Worm (Caenorhabditis elegans) whole organism, L2 larva: Measurements from ENCODE around the gene jmjd-3.2.
A peak's percentile ranks its signal among the peaks of the same experiment; 100 is the strongest.

ENCODE experiments used
- F13H6.1 ChIP-seq: sonication (generic microtip); optimal IDR thresholded peaks from 2 replicates; lab custom pipeline; 2016; ENCODE audit warnings: missing genetic modification characterization, missing compliant biosample characterization
- R02D3.7 ChIP-seq: fragments of 150-350 bp; optimal IDR thresholded peaks from 2 replicates; lab custom pipeline; 2014; ENCODE audit warnings: missing biosample characterization, missing genetic modification characterization
- Y55F3AM.14 ChIP-seq: fragments of 200-800 bp; sonication (Bioruptor generic); optimal IDR thresholded peaks from 2 replicates; lab custom pipeline; 2018; ENCODE audit warnings: mild to moderate bottlenecking, missing genetic modification characterization, missing compliant biosample characterization
- ZK546.5 ChIP-seq: sonication (generic microtip); optimal IDR thresholded peaks from 2 replicates; lab custom pipeline; 2017; ENCODE audit warnings: missing biosample characterization, missing genetic modification characterization
- ama-1 ChIP-seq: fragments of 150-350 bp; optimal IDR thresholded peaks from 2 replicates; lab custom pipeline; 2018; ENCODE audit warnings: inconsistent platforms
- blmp-1 ChIP-seq: sonication (generic microtip); optimal IDR thresholded peaks from 2 replicates; lab custom pipeline; 2017; ENCODE audit warnings: missing genetic modification characterization, mild to moderate bottlenecking, missing compliant biosample characterization, antibody characterized with exemption, moderate library complexity; ENCODE audit not compliant: insufficient read depth
- ceh-82 ChIP-seq: fragments of 150-350 bp; optimal IDR thresholded peaks from 2 replicates; lab custom pipeline; 2014; ENCODE audit warnings: missing biosample characterization, missing genetic modification characterization
- crh-2 ChIP-seq: sonication (generic microtip); optimal IDR thresholded peaks from 2 replicates; lab custom pipeline; 2017; ENCODE audit warnings: missing biosample characterization, missing genetic modification characterization
- dmd-4 ChIP-seq: sonication (generic microtip); optimal IDR thresholded peaks from 2 replicates; lab custom pipeline; 2017; ENCODE audit warnings: missing biosample characterization, missing genetic modification characterization
- egl-27 ChIP-seq: sonication (generic microtip); optimal IDR thresholded peaks from 3 replicates; lab custom pipeline; 2017; ENCODE audit warnings: missing biosample characterization, missing genetic modification reagents, missing genetic modification characterization
- elt-1 ChIP-seq: fragments of 150-350 bp; optimal IDR thresholded peaks from 2 replicates; lab custom pipeline; 2014; ENCODE audit warnings: missing biosample characterization, missing genetic modification characterization
- elt-3 ChIP-seq: sonication (generic microtip); optimal IDR thresholded peaks from 2 replicates; lab custom pipeline; 2017; ENCODE audit warnings: missing biosample characterization, missing genetic modification characterization
- gmeb-1 ChIP-seq: fragments of 150-350 bp; optimal IDR thresholded peaks from 2 replicates; lab custom pipeline; 2014; ENCODE audit warnings: missing biosample characterization, missing genetic modification characterization
- lin-11 ChIP-seq: fragments of 150-350 bp; sonication (generic microtip); optimal IDR thresholded peaks from 2 replicates; lab custom pipeline; 2014; ENCODE audit warnings: missing biosample characterization, missing genetic modification characterization, inconsistent platforms, mixed read lengths
- lin-13 ChIP-seq: fragments of 150-350 bp; optimal IDR thresholded peaks from 2 replicates; lab custom pipeline; 2014; ENCODE audit warnings: missing biosample characterization, missing genetic modification reagents, missing genetic modification characterization
- lin-39 ChIP-seq: fragments of 150-350 bp; optimal IDR thresholded peaks from 2 replicates; lab custom pipeline; 2014; ENCODE audit warnings: missing biosample characterization, missing genetic modification reagents, missing genetic modification characterization
- lsy-2 ChIP-seq, 2 experiments: fragments of 150-350 bp in 1 of 2; sonication (generic microtip) in 1 of 2; optimal IDR thresholded peaks; 2 replicates each; lab custom pipeline; 2014 to 2017; ENCODE audit warnings: missing biosample characterization in 2 of 2, missing genetic modification characterization in 2 of 2
- mbf-1 ChIP-seq: sonication (generic microtip); optimal IDR thresholded peaks from 2 replicates; lab custom pipeline; 2017; ENCODE audit warnings: missing biosample characterization, missing genetic modification characterization
- mdl-1 ChIP-seq, 2 experiments: fragments of 150-350 bp in 1 of 2; sonication (generic microtip) in 1 of 2; optimal IDR thresholded peaks; 2 replicates each; lab custom pipeline; 2017; ENCODE audit warnings: missing biosample characterization in 2 of 2, missing genetic modification characterization in 2 of 2
- nhr-10 ChIP-seq: sonication (generic microtip); optimal IDR thresholded peaks from 2 replicates; lab custom pipeline; 2017; ENCODE audit warnings: missing biosample characterization, missing genetic modification characterization
- nhr-11 ChIP-seq: fragments of 150-350 bp; optimal IDR thresholded peaks from 2 replicates; lab custom pipeline; 2014; ENCODE audit warnings: missing biosample characterization, missing genetic modification characterization
- nhr-129 ChIP-seq: fragments of 150-350 bp; optimal IDR thresholded peaks from 2 replicates; lab custom pipeline; 2014; ENCODE audit warnings: missing biosample characterization, missing genetic modification characterization
- nhr-21 ChIP-seq: fragments of 150-350 bp; optimal IDR thresholded peaks from 2 replicates; lab custom pipeline; 2014; ENCODE audit warnings: missing biosample characterization, missing genetic modification characterization
- nhr-237 ChIP-seq: fragments of 150-350 bp; optimal IDR thresholded peaks from 2 replicates; lab custom pipeline; 2014; ENCODE audit warnings: missing biosample characterization, missing genetic modification characterization
- nhr-25 ChIP-seq: fragments of 150-350 bp; sonication (generic microtip); optimal IDR thresholded peaks from 3 replicates; lab custom pipeline; 2014; ENCODE audit warnings: missing biosample characterization, missing genetic modification characterization
- nhr-77 ChIP-seq: fragments of 150-350 bp; optimal IDR thresholded peaks from 2 replicates; lab custom pipeline; 2014; ENCODE audit warnings: missing biosample characterization, missing genetic modification characterization
- peb-1 ChIP-seq: fragments of 150-350 bp; optimal IDR thresholded peaks from 2 replicates; lab custom pipeline; 2014; ENCODE audit warnings: missing biosample characterization, missing genetic modification characterization
- sem-4 ChIP-seq: fragments of 150-350 bp; optimal IDR thresholded peaks from 2 replicates; lab custom pipeline; 2014; ENCODE audit warnings: missing biosample characterization, missing genetic modification reagents, missing genetic modification characterization
- skn-1 ChIP-seq: sonication (generic microtip); optimal IDR thresholded peaks from 2 replicates; lab custom pipeline; 2017; ENCODE audit warnings: missing biosample characterization, missing genetic modification characterization
- sma-9 ChIP-seq, 2 experiments: fragments of 150-350 bp in 1 of 2; sonication (generic microtip) in 1 of 2; optimal IDR thresholded peaks; 2 replicates each; lab custom pipeline; 2014 to 2016; ENCODE audit warnings: missing genetic modification characterization in 2 of 2, mild to moderate bottlenecking in 1 of 2, missing biosample characterization in 1 of 2, missing compliant biosample characterization in 1 of 2, missing genetic modification reagents in 1 of 2, moderate library complexity in 1 of 2
- snpc-4 ChIP-seq: fragments of 150-350 bp; optimal IDR thresholded peaks from 2 replicates; lab custom pipeline; 2014; ENCODE audit warnings: missing biosample characterization, missing genetic modification characterization
- unc-39 ChIP-seq: fragments of 150-350 bp; optimal IDR thresholded peaks from 2 replicates; lab custom pipeline; 2014; ENCODE audit warnings: missing biosample characterization, missing genetic modification characterization
- unc-55 ChIP-seq: fragments of 150-350 bp; sonication (generic microtip); optimal IDR thresholded peaks from 3 replicates; lab custom pipeline; 2014; ENCODE audit warnings: missing biosample characterization, missing genetic modification reagents, missing genetic modification characterization
- unc-62 ChIP-seq: fragments of 150-350 bp; optimal IDR thresholded peaks from 2 replicates; lab custom pipeline; 2014; ENCODE audit warnings: missing biosample characterization, missing genetic modification reagents, missing genetic modification characterization
- zag-1 ChIP-seq: fragments of 150-350 bp; optimal IDR thresholded peaks from 2 replicates; lab custom pipeline; 2014; ENCODE audit warnings: missing biosample characterization, missing genetic modification characterization
- ztf-1 ChIP-seq: fragments of 200-800 bp; sonication (Bioruptor generic); conservative IDR thresholded peaks from 2 replicates; pipeline ENCODE4 v1.3.6; 2022; ENCODE audit warnings: missing genetic modification characterization, missing compliant biosample characterization
- ztf-11 ChIP-seq: sonication (generic microtip); optimal IDR thresholded peaks from 2 replicates; lab custom pipeline; 2017; ENCODE audit warnings: missing biosample characterization, missing genetic modification characterization

Gene jmjd-3.2

ce11 chrX:14465593-14465992 lies 17.6 kb downstream of the jmjd-3.2 start, which contains the start of gene M163.22:
Gene M163.22 (plus strand): TSS chrX:14465893.
- TF ChIP-seq nhr-25 (tag; lab: Kevin White, UChicago) (no peak), mbf-1 (tag; lab: Kevin White, UChicago) (no peak), lin-13 (no peak), lsy-2 (tag; optimal IDR thresholded peaks at IDR 0.05; lab: Kevin White, UChicago) (no peak), ztf-11 (tag; lab: Kevin White, UChicago) (no peak), nhr-11 (tag; lab: Kevin White, UChicago) (no peak), nhr-10 (tag; lab: Kevin White, UChicago) (no peak), ama-1 (lab: Kevin White, UChicago) (no peak), sem-4 (no peak), elt-3 (tag; lab: Kevin White, UChicago) (no peak), skn-1 (no peak), F13H6.1 (tag; lab: Kevin White, UChicago) (no peak)

ce11 chrX:14466532-14466931 lies 18.5 kb downstream of the jmjd-3.2 start, which contains the start of gene M163.21:
Gene M163.21 (plus strand): TSS chrX:14466832.
- TF ChIP-seq ceh-82 (tag; lab: Kevin White, UChicago) = no peak

ce11 chrX:14469284-14469683 lies 21.3 kb downstream of the jmjd-3.2 start, which contains the start of gene M163.9:
Gene M163.9 (plus strand): TSS chrX:14469584.
- no peak for TF ChIP-seq sem-4
- no peak for TF ChIP-seq nhr-77 (tag; lab: Kevin White, UChicago)
- no peak for TF ChIP-seq mbf-1 (tag; lab: Kevin White, UChicago)
- no peak for TF ChIP-seq nhr-21

- TF ChIP-seq ztf-11 (tag; lab: Kevin White, UChicago) (no peak), nhr-237 (tag; lab: Kevin White, UChicago) (no peak), nhr-129 (no peak), nhr-77 (tag; lab: Kevin White, UChicago) (no peak), mdl-1 (tag; optimal IDR thresholded peaks at IDR 0.05; lab: Kevin White, UChicago) (no peak), lin-11 (tag; lab: Kevin White, UChicago) (no peak), nhr-21 (no peak), sma-9 (GFP tag; optimal IDR thresholded peaks at IDR 0.05; lab: Kevin White, UChicago) (no peak), sma-9 (tag; optimal IDR thresholded peaks at IDR 0.05; lab: Kevin White, UChicago) (no peak), zag-1 (no peak), crh-2 (no peak), unc-55 (GFP tag; lab: Kevin White, UChicago) (no peak), nhr-10 (tag; lab: Kevin White, UChicago) (no peak)
Observed at ce11 chrX:14470687-14471086, 22.7 kb downstream of the jmjd-3.2 start, which contains the start of gene M163.10. Gene M163.10 (plus strand): TSS chrX:14470987.

ce11 chrX:14473740-14474139 lies 25.7 kb downstream of the jmjd-3.2 start, which contains the start of gene M163.5:
Gene M163.5 (plus strand): TSS chrX:14474040.
- TF ChIP-seq mbf-1 (tag; lab: Kevin White, UChicago) (no peak), nhr-21 (no peak), sma-9 (GFP tag; optimal IDR thresholded peaks at IDR 0.05; lab: Kevin White, UChicago) (no peak), sma-9 (tag; optimal IDR thresholded peaks at IDR 0.05; lab: Kevin White, UChicago) (no peak), nhr-10 (tag; lab: Kevin White, UChicago) (no peak), gmeb-1 (no peak), mdl-1 (tag; optimal IDR thresholded peaks at IDR 0.05; lab: Kevin White, UChicago) (no peak), nhr-11 (tag; lab: Kevin White, UChicago) (no peak), blmp-1 (tag; lab: Kevin White, UChicago) (no peak), Y55F3AM.14 (GFP tag; lab: Kevin White, UChicago) (no peak), nhr-129 (no peak), R02D3.7 (tag; lab: Kevin White, UChicago) (no peak), unc-39 (tag; lab: Kevin White, UChicago) (no peak)

ce11 chrX:14476625-14477257 lies 28.7 kb downstream of the jmjd-3.2 start:
- TF ChIP-seq egl-27 = peak; percentile 26
- TF ChIP-seq sma-9 (GFP tag; optimal IDR thresholded peaks at IDR 0.05; lab: Kevin White, UChicago) = peak; percentile 75
- TF ChIP-seq sma-9 (tag; optimal IDR thresholded peaks at IDR 0.05; lab: Kevin White, UChicago) = no peak
- TF ChIP-seq nhr-11 (tag; lab: Kevin White, UChicago) = no peak
- no peak for TF ChIP-seq ZK546.5 (tag; lab: Kevin White, UChicago)
- TF ChIP-seq lin-39 (tag; lab: Kevin White, UChicago) = no peak
- TF ChIP-seq mdl-1 (tag; optimal IDR thresholded peaks at IDR 0.05; lab: Kevin White, UChicago) = no peak
- TF ChIP-seq nhr-25 (tag; lab: Kevin White, UChicago) = no peak
- no peak for TF ChIP-seq elt-1 (tag; lab: Kevin White, UChicago)
- no peak for TF ChIP-seq ceh-82 (tag; lab: Kevin White, UChicago)
- TF ChIP-seq snpc-4 (tag; lab: Kevin White, UChicago) = peak; percentile 98
- TF ChIP-seq zag-1 = no peak
- TF ChIP-seq peb-1 (tag; lab: Kevin White, UChicago) = no peak
- TF ChIP-seq blmp-1 (tag; lab: Kevin White, UChicago) = no peak
- TF ChIP-seq unc-62 = no peak
- TF ChIP-seq gmeb-1 = peak; percentile 59
- no peak for TF ChIP-seq unc-39 (tag; lab: Kevin White, UChicago)
- TF ChIP-seq sem-4 = no peak
- no peak for TF ChIP-seq nhr-237 (tag; lab: Kevin White, UChicago)
- no peak for TF ChIP-seq skn-1
- peak; percentile 53 for TF ChIP-seq nhr-21
- TF ChIP-seq nhr-129 = peak; percentile 100
- TF ChIP-seq dmd-4 (tag; lab: Kevin White, UChicago) = no peak
- TF ChIP-seq ztf-1 = no peak
- no peak for TF ChIP-seq R02D3.7 (tag; lab: Kevin White, UChicago)
- TF ChIP-seq mbf-1 (tag; lab: Kevin White, UChicago) = no peak
